Worm (Caenorhabditis elegans) whole organism, L3 larva: Measurements from ENCODE around the gene skp-1.

Experiments
- ZK546.5 ChIP-seq: sonication (generic microtip); optimal IDR thresholded peaks from 2 replicates; lab custom pipeline; 2017; ENCODE audit warnings: missing biosample characterization, missing genetic modification characterization
- ama-1 ChIP-seq: fragments of 150-350 bp; optimal IDR thresholded peaks from 2 replicates; lab custom pipeline; 2018
- ceh-16 ChIP-seq: sonication (generic microtip); optimal IDR thresholded peaks from 2 replicates; lab custom pipeline; 2017; ENCODE audit warnings: missing biosample characterization, missing genetic modification characterization
- ceh-28 ChIP-seq: fragments of 150-350 bp; optimal IDR thresholded peaks from 2 replicates; lab custom pipeline; 2014; ENCODE audit warnings: missing biosample characterization, missing genetic modification reagents, missing genetic modification characterization
- ceh-82 ChIP-seq: fragments of 150-350 bp; optimal IDR thresholded peaks from 2 replicates; lab custom pipeline; 2014; ENCODE audit warnings: missing biosample characterization, missing genetic modification characterization
- ceh-9 ChIP-seq: sonication (generic microtip); optimal IDR thresholded peaks from 2 replicates; lab custom pipeline; 2018; ENCODE audit warnings: missing biosample characterization, missing genetic modification characterization
- daf-12 ChIP-seq: fragments of 150-350 bp; optimal IDR thresholded peaks from 2 replicates; lab custom pipeline; 2014; ENCODE audit warnings: missing biosample characterization, missing genetic modification reagents, missing genetic modification characterization
- egl-27 ChIP-seq: sonication (generic microtip); optimal IDR thresholded peaks from 4 replicates; lab custom pipeline; 2017; ENCODE audit warnings: missing biosample characterization, missing genetic modification reagents, missing genetic modification characterization
- egl-5 ChIP-seq: fragments of 150-350 bp; optimal IDR thresholded peaks from 2 replicates; lab custom pipeline; 2017; ENCODE audit warnings: missing biosample characterization, missing genetic modification reagents, missing genetic modification characterization, inconsistent platforms
- elt-1 ChIP-seq: fragments of 150-350 bp; optimal IDR thresholded peaks from 2 replicates; lab custom pipeline; 2014; ENCODE audit warnings: missing biosample characterization, missing genetic modification characterization
- elt-2 ChIP-seq: sonication (generic microtip); optimal IDR thresholded peaks from 2 replicates; lab custom pipeline; 2016; ENCODE audit warnings: missing genetic modification reagents, mild to moderate bottlenecking, missing genetic modification characterization, missing compliant biosample characterization
- elt-3 ChIP-seq, 3 experiments: fragments of 150-350 bp in 1 of 3; sonication (generic microtip) in 2 of 3; optimal IDR thresholded peaks; 2 replicates in 2 of 3; 4 replicates in 1 of 3; lab custom pipeline; 2014 to 2017; ENCODE audit warnings: missing biosample characterization in 3 of 3, missing genetic modification characterization in 3 of 3
- fkh-10 ChIP-seq: sonication (generic microtip); optimal IDR thresholded peaks from 2 replicates; lab custom pipeline; 2017; ENCODE audit warnings: missing biosample characterization, missing genetic modification reagents, missing genetic modification characterization
- fkh-2 ChIP-seq: fragments of 150-350 bp; optimal IDR thresholded peaks from 2 replicates; lab custom pipeline; 2014; ENCODE audit warnings: missing biosample characterization, missing genetic modification reagents, missing genetic modification characterization
- lin-15B ChIP-seq: fragments of 150-350 bp; optimal IDR thresholded peaks from 2 replicates; lab custom pipeline; 2014; ENCODE audit warnings: missing biosample characterization, missing genetic modification characterization
- lin-39 ChIP-seq: fragments of 150-350 bp; optimal IDR thresholded peaks from 2 replicates; lab custom pipeline; 2018; ENCODE audit warnings: missing biosample characterization, missing genetic modification reagents, missing genetic modification characterization
- lsy-12 ChIP-seq: sonication (generic microtip); optimal IDR thresholded peaks from 2 replicates; lab custom pipeline; 2016; ENCODE audit warnings: mild to moderate bottlenecking, missing genetic modification characterization, missing compliant biosample characterization
- mml-1 ChIP-seq: fragments of 150-350 bp; sonication (generic microtip); optimal IDR thresholded peaks from 3 replicates; lab custom pipeline; 2014; ENCODE audit warnings: missing biosample characterization, missing genetic modification characterization
- nfya-1 ChIP-seq: sonication (generic microtip); optimal IDR thresholded peaks from 2 replicates; lab custom pipeline; 2017; ENCODE audit warnings: missing genetic modification characterization, mild to moderate bottlenecking, missing compliant biosample characterization, antibody characterized with exemption, moderate library complexity; ENCODE audit not compliant: insufficient read depth
- nhr-11 ChIP-seq: fragments of 150-350 bp; optimal IDR thresholded peaks from 2 replicates; lab custom pipeline; 2014; ENCODE audit warnings: missing biosample characterization, missing genetic modification characterization
- nhr-25 ChIP-seq: sonication (generic microtip); optimal IDR thresholded peaks from 2 replicates; lab custom pipeline; 2017; ENCODE audit warnings: missing biosample characterization, missing genetic modification characterization
- nhr-43 ChIP-seq: sonication (generic microtip); optimal IDR thresholded peaks from 2 replicates; lab custom pipeline; 2016; ENCODE audit warnings: mild to moderate bottlenecking, missing genetic modification characterization, missing compliant biosample characterization; ENCODE audit not compliant: poor library complexity, severe bottlenecking
- nhr-67 ChIP-seq: fragments of 150-350 bp; optimal IDR thresholded peaks from 2 replicates; lab custom pipeline; 2014; ENCODE audit warnings: missing biosample characterization, missing genetic modification characterization
- nhr-76 ChIP-seq: fragments of 150-350 bp; sonication (generic microtip); optimal IDR thresholded peaks from 5 replicates; lab custom pipeline; 2014; ENCODE audit warnings: missing biosample characterization, missing genetic modification characterization
- nhr-77 ChIP-seq: fragments of 150-350 bp; optimal IDR thresholded peaks from 2 replicates; lab custom pipeline; 2014; ENCODE audit warnings: missing biosample characterization, missing genetic modification characterization
- pha-4 ChIP-seq: fragments of 150-350 bp; optimal IDR thresholded peaks from 2 replicates; lab custom pipeline; 2014; ENCODE audit warnings: missing biosample characterization, missing genetic modification reagents, missing genetic modification characterization
- sea-2 ChIP-seq: fragments of 150-350 bp; sonication (generic microtip); optimal IDR thresholded peaks from 4 replicates; lab custom pipeline; 2014; ENCODE audit warnings: missing biosample characterization, missing genetic modification reagents, missing genetic modification characterization
- skn-1 ChIP-seq: fragments of 150-350 bp; optimal IDR thresholded peaks from 2 replicates; lab custom pipeline; 2014; ENCODE audit warnings: missing biosample characterization, missing genetic modification characterization
- tbx-2 ChIP-seq: sonication (generic microtip); optimal IDR thresholded peaks from 2 replicates; lab custom pipeline; 2016; ENCODE audit warnings: mild to moderate bottlenecking, missing genetic modification characterization, missing compliant biosample characterization

The skp-1 gene

ce11 chrV:11616813-11617212, 28.5 kb upstream of the skp-1 start:
- peak in 1 of 3 experiments; percentile 48 for TF ChIP-seq elt-3 (tag; optimal IDR thresholded peaks at IDR 0.05; lab: Kevin White, UChicago)
- no peak for TF ChIP-seq lin-15B (tag; lab: Kevin White, UChicago)
- TF ChIP-seq ama-1 (lab: Kevin White, UChicago): peak; percentile 87
- no peak for TF ChIP-seq ZK546.5 (tag; lab: Kevin White, UChicago)
- TF ChIP-seq mml-1 (tag; lab: Kevin White, UChicago): no peak
- peak; percentile 30 for TF ChIP-seq nfya-1 (tag; lab: Kevin White, UChicago)
- peak; percentile 30 for TF ChIP-seq nhr-43 (tag; lab: Kevin White, UChicago)
- TF ChIP-seq nhr-25 (tag; lab: Kevin White, UChicago): peak; percentile 84

ce11 chrV:11618173-11618572, 27.1 kb upstream of the skp-1 start, which contains the start of gene glb-15:
TSS of gene glb-15 (minus strand) at chrV:11618273.
- TF ChIP-seq ceh-82 (tag; lab: Kevin White, UChicago): no peak
- TF ChIP-seq ama-1 (lab: Kevin White, UChicago): no peak
- TF ChIP-seq nhr-11 (tag; lab: Kevin White, UChicago): no peak
- no peak for TF ChIP-seq mml-1 (tag; lab: Kevin White, UChicago)
- no peak for TF ChIP-seq daf-12 (tag; lab: Kevin White, UChicago)
- no peak for TF ChIP-seq ceh-9
- no peak for TF ChIP-seq ceh-28
- TF ChIP-seq tbx-2 (tag; lab: Kevin White, UChicago): no peak
- TF ChIP-seq fkh-10 (GFP tag; lab: Kevin White, UChicago): no peak
- no peak for TF ChIP-seq nfya-1 (tag; lab: Kevin White, UChicago)
- no peak for TF ChIP-seq fkh-2 (tag; lab: Kevin White, UChicago)

- TF ChIP-seq sea-2 (GFP tag; lab: Kevin White, UChicago) (no peak), nhr-76 (tag; lab: Kevin White, UChicago) (no peak), lsy-12 (tag; lab: Kevin White, UChicago) (no peak), nhr-77 (tag; lab: Kevin White, UChicago) (no peak), pha-4 (tag; lab: Kevin White, UChicago) (no peak), nhr-67 (tag; lab: Kevin White, UChicago) (no peak), egl-27 (tag; lab: Kevin White, UChicago) (no peak), egl-5 (tag; lab: Kevin White, UChicago) (peak; percentile 65), elt-1 (peak; percentile 14)
These were observed 25.2 kb upstream of the skp-1 start for ce11 chrV:11620081-11620480.

- TF ChIP-seq ceh-9 (no peak), lin-39 (tag; lab: Kevin White, UChicago) (peak; percentile 25)
These were observed 24.0 kb upstream of the skp-1 start for ce11 chrV:11621276-11621675.

ce11 chrV:11624954-11625353, 20.3 kb upstream of the skp-1 start:
- no peak for TF ChIP-seq skn-1
- TF ChIP-seq fkh-2 (tag; lab: Kevin White, UChicago): no peak
- no peak for TF ChIP-seq nhr-77 (tag; lab: Kevin White, UChicago)
- no peak for TF ChIP-seq nhr-43 (tag; lab: Kevin White, UChicago)
- TF ChIP-seq sea-2 (GFP tag; lab: Kevin White, UChicago): no peak
- TF ChIP-seq ceh-16 (tag; lab: Kevin White, UChicago): no peak
- TF ChIP-seq, all 47 proteins: peak for 0

- TF ChIP-seq pha-4 (tag; lab: Kevin White, UChicago) (peak; percentile 15), elt-3 (tag; optimal IDR thresholded peaks at IDR 0.05; lab: Kevin White, UChicago) (no peak), elt-2 (peak; percentile 25)
- TF ChIP-seq, all 47 proteins: peak for 2
These were observed 17.4 kb upstream of the skp-1 start for ce11 chrV:11627837-11628236.
